Worm (Caenorhabditis elegans) whole organism, mixed stage, embryonic: Measurements from ENCODE around the gene frg-1.

Experiments used
- M03D4.4 ChIP-seq: sonication (generic microtip); optimal IDR thresholded peaks from 2 replicates; lab custom pipeline; 2017; ENCODE audit warnings: mild to moderate bottlenecking, missing genetic modification characterization, missing compliant biosample characterization
- bed-3 ChIP-seq: fragments of 200-800 bp; sonication (Bioruptor generic); optimal IDR thresholded peaks from 3 replicates; lab custom pipeline; 2018; ENCODE audit warnings: mild to moderate bottlenecking, missing genetic modification characterization, moderate library complexity, missing compliant biosample characterization
- blmp-1 ChIP-seq: fragments of 150-350 bp; optimal IDR thresholded peaks from 2 replicates; lab custom pipeline; 2014; ENCODE audit warnings: missing biosample characterization, missing genetic modification characterization
- ceh-39 ChIP-seq: fragments of 150-350 bp; optimal IDR thresholded peaks from 2 replicates; lab custom pipeline; 2014; ENCODE audit warnings: missing biosample characterization, missing genetic modification characterization
- ceh-43 ChIP-seq: fragments of 200-800 bp; sonication (Bioruptor generic); optimal IDR thresholded peaks from 2 replicates; lab custom pipeline; 2018; ENCODE audit warnings: mild to moderate bottlenecking, missing genetic modification characterization, moderate library complexity, missing compliant biosample characterization
- ceh-83 ChIP-seq: fragments of 200-800 bp; sonication (Bioruptor generic); optimal IDR thresholded peaks from 2 replicates; lab custom pipeline; 2018; ENCODE audit warnings: mild to moderate bottlenecking, missing genetic modification characterization, missing compliant biosample characterization
- ces-1 ChIP-seq: fragments of 150-350 bp; optimal IDR thresholded peaks from 2 replicates; lab custom pipeline; 2014; ENCODE audit warnings: missing biosample characterization, missing genetic modification reagents, missing genetic modification characterization
- cnd-1 ChIP-seq: fragments of 200-800 bp; sonication (Bioruptor generic); optimal IDR thresholded peaks from 2 replicates; lab custom pipeline; 2018; ENCODE audit warnings: mild to moderate bottlenecking, missing genetic modification characterization, missing compliant biosample characterization
- elt-1 ChIP-seq: sonication (generic microtip); optimal IDR thresholded peaks from 2 replicates; lab custom pipeline; 2017; ENCODE audit warnings: missing genetic modification characterization, mild to moderate bottlenecking, missing compliant biosample characterization, antibody characterized with exemption, moderate library complexity, borderline replicate concordance; ENCODE audit not compliant: insufficient read depth
- elt-3 ChIP-seq: fragments of 150-350 bp; optimal IDR thresholded peaks from 2 replicates; lab custom pipeline; 2014; ENCODE audit warnings: missing biosample characterization, missing genetic modification characterization
- flh-1 ChIP-seq: fragments of 200-800 bp; sonication (Bioruptor generic); optimal IDR thresholded peaks from 2 replicates; lab custom pipeline; 2018; ENCODE audit warnings: mild to moderate bottlenecking, missing genetic modification characterization, moderate library complexity, missing compliant biosample characterization
- ham-2 ChIP-seq: fragments of 200-800 bp; sonication (Bioruptor generic); optimal IDR thresholded peaks from 2 replicates; lab custom pipeline; 2018; ENCODE audit warnings: mild to moderate bottlenecking, missing genetic modification characterization, missing compliant biosample characterization
- hlh-1 ChIP-seq: fragments of 150-350 bp; optimal IDR thresholded peaks from 2 replicates; lab custom pipeline; 2014; ENCODE audit warnings: missing biosample characterization, missing genetic modification reagents, missing genetic modification characterization
- lin-13 ChIP-seq: fragments of 150-350 bp; optimal IDR thresholded peaks from 2 replicates; lab custom pipeline; 2014; ENCODE audit warnings: missing biosample characterization, missing genetic modification characterization
- lin-32 ChIP-seq: fragments of 200-800 bp; sonication (Bioruptor generic); optimal IDR thresholded peaks from 2 replicates; lab custom pipeline; 2018; ENCODE audit warnings: mild to moderate bottlenecking, missing genetic modification characterization, missing compliant biosample characterization
- lsy-2 ChIP-seq: fragments of 150-350 bp; optimal IDR thresholded peaks from 2 replicates; lab custom pipeline; 2014; ENCODE audit warnings: missing biosample characterization, missing genetic modification characterization
- mab-5 ChIP-seq: fragments of 150-350 bp; optimal IDR thresholded peaks from 2 replicates; lab custom pipeline; 2014; ENCODE audit warnings: missing biosample characterization, missing genetic modification characterization
- mep-1 ChIP-seq: fragments of 150-350 bp; optimal IDR thresholded peaks from 2 replicates; lab custom pipeline; 2017; ENCODE audit warnings: missing biosample characterization, missing genetic modification reagents, missing genetic modification characterization, inconsistent platforms
- mls-2 ChIP-seq: sonication (generic microtip); optimal IDR thresholded peaks from 2 replicates; lab custom pipeline; 2016; ENCODE audit warnings: mild to moderate bottlenecking, missing genetic modification characterization, moderate library complexity, missing compliant biosample characterization
- nhr-2 ChIP-seq: fragments of 150-350 bp; optimal IDR thresholded peaks from 2 replicates; lab custom pipeline; 2014; ENCODE audit warnings: missing biosample characterization, missing genetic modification characterization
- nhr-237 ChIP-seq: fragments of 150-350 bp; optimal IDR thresholded peaks from 2 replicates; lab custom pipeline; 2014; ENCODE audit warnings: missing biosample characterization, missing genetic modification characterization
- nhr-28 ChIP-seq: fragments of 150-350 bp; optimal IDR thresholded peaks from 2 replicates; lab custom pipeline; 2014; ENCODE audit warnings: missing biosample characterization, missing genetic modification characterization
- nhr-76 ChIP-seq: sonication (generic microtip); optimal IDR thresholded peaks from 2 replicates; lab custom pipeline; 2017; ENCODE audit warnings: missing biosample characterization, missing genetic modification characterization
- pha-4 ChIP-seq: fragments of 150-350 bp; optimal IDR thresholded peaks from 2 replicates; lab custom pipeline; 2018; ENCODE audit warnings: missing biosample characterization, missing genetic modification reagents, missing genetic modification characterization
- sem-2 ChIP-seq: fragments of 200-800 bp; sonication (Bioruptor generic); optimal IDR thresholded peaks from 2 replicates; lab custom pipeline; 2018; ENCODE audit warnings: mild to moderate bottlenecking, missing genetic modification characterization, missing compliant biosample characterization
- snpc-4 ChIP-seq: fragments of 150-350 bp; optimal IDR thresholded peaks from 2 replicates; lab custom pipeline; 2014; ENCODE audit warnings: missing biosample characterization, missing genetic modification characterization
- sptf-1 ChIP-seq: sonication (generic microtip); optimal IDR thresholded peaks from 2 replicates; lab custom pipeline; 2017; ENCODE audit warnings: mild to moderate bottlenecking, missing genetic modification characterization, moderate library complexity, missing compliant biosample characterization
- tbx-8 ChIP-seq: fragments of 200-800 bp; sonication (Bioruptor generic); optimal IDR thresholded peaks from 2 replicates; lab custom pipeline; 2018; ENCODE audit warnings: mild to moderate bottlenecking, missing genetic modification characterization, moderate library complexity, missing compliant biosample characterization
- unc-120 ChIP-seq: sonication (generic microtip); optimal IDR thresholded peaks from 2 replicates; lab custom pipeline; 2017; ENCODE audit warnings: missing genetic modification characterization, missing compliant biosample characterization; ENCODE audit not compliant: poor library complexity, severe bottlenecking
- unc-62 ChIP-seq: fragments of 150-350 bp; optimal IDR thresholded peaks from 2 replicates; lab custom pipeline; 2014; ENCODE audit warnings: missing biosample characterization, missing genetic modification reagents, missing genetic modification characterization
- zip-8 ChIP-seq: fragments of 150-350 bp; optimal IDR thresholded peaks from 2 replicates; lab custom pipeline; 2014; ENCODE audit warnings: missing biosample characterization, missing genetic modification characterization
- ztf-11 ChIP-seq: fragments of 150-350 bp; optimal IDR thresholded peaks from 2 replicates; lab custom pipeline; 2014; ENCODE audit warnings: missing biosample characterization, missing genetic modification characterization

Gene frg-1

ce11 chrIII:12978473-12979174 is at the start of gene frg-1, which contains the start of gene ubq-2:
frg-1 (plus strand) TSS chrIII:12979162.
ubq-2 (minus strand) TSS chrIII:12978523.
- TF ChIP-seq hlh-1: peak; percentile 11
- peak; percentile 19 for TF ChIP-seq mep-1 (tag; lab: Kevin White, UChicago)
- TF ChIP-seq flh-1 (GFP tag; lab: Kevin White, UChicago): no peak
- TF ChIP-seq mab-5 (tag; lab: Kevin White, UChicago): no peak
- TF ChIP-seq ces-1 (GFP tag; lab: Kevin White, UChicago): peak; percentile 10
- no peak for TF ChIP-seq snpc-4 (tag; lab: Kevin White, UChicago)
- TF ChIP-seq M03D4.4 (tag; lab: Kevin White, UChicago): no peak
- no peak for TF ChIP-seq elt-1 (tag; lab: Kevin White, UChicago)
- TF ChIP-seq mls-2 (tag; lab: Kevin White, UChicago): peak; percentile 10
- TF ChIP-seq sem-2 (GFP tag; lab: Kevin White, UChicago): no peak
- peak; percentile 71 for TF ChIP-seq nhr-237 (tag; lab: Kevin White, UChicago)
- TF ChIP-seq nhr-28 (tag; lab: Kevin White, UChicago): no peak
- TF ChIP-seq lsy-2: peak; percentile 98
- no peak for TF ChIP-seq blmp-1 (tag; lab: Kevin White, UChicago)
- TF ChIP-seq lin-32: no peak
- peak; percentile 12 for TF ChIP-seq unc-120
- no peak for TF ChIP-seq ztf-11 (tag; lab: Kevin White, UChicago)
- no peak for TF ChIP-seq ceh-39
- no peak for TF ChIP-seq zip-8 (tag; lab: Kevin White, UChicago)
- peak; percentile 76 for TF ChIP-seq lin-13 (tag; lab: Kevin White, UChicago)
- TF ChIP-seq pha-4 (tag; lab: Kevin White, UChicago): peak; percentile 60
- TF ChIP-seq, all 35 proteins: peak for 9

- no peak for TF ChIP-seq ceh-83
- TF ChIP-seq lin-13 (tag; lab: Kevin White, UChicago): no peak
- no peak for TF ChIP-seq ceh-43 (GFP tag; lab: Kevin White, UChicago)
- no peak for TF ChIP-seq sem-2 (GFP tag; lab: Kevin White, UChicago)
- TF ChIP-seq nhr-76 (tag; lab: Kevin White, UChicago): no peak
- no peak for TF ChIP-seq M03D4.4 (tag; lab: Kevin White, UChicago)
- no peak for TF ChIP-seq bed-3
- no peak for TF ChIP-seq blmp-1 (tag; lab: Kevin White, UChicago)
- TF ChIP-seq hlh-1: no peak
- TF ChIP-seq elt-3 (tag; lab: Kevin White, UChicago): no peak
- no peak for TF ChIP-seq pha-4 (tag; lab: Kevin White, UChicago)
- TF ChIP-seq mab-5 (tag; lab: Kevin White, UChicago): no peak
- no peak for TF ChIP-seq nhr-237 (tag; lab: Kevin White, UChicago)
- no peak for TF ChIP-seq lin-32
- no peak for TF ChIP-seq nhr-28 (tag; lab: Kevin White, UChicago)
- TF ChIP-seq sptf-1 (tag; lab: Kevin White, UChicago): no peak
- no peak for TF ChIP-seq unc-120
- TF ChIP-seq mep-1 (tag; lab: Kevin White, UChicago): no peak
- TF ChIP-seq cnd-1 (tag; lab: Kevin White, UChicago): no peak
- TF ChIP-seq ham-2: no peak
- TF ChIP-seq, all 35 proteins: peak for 0
Measured at ce11 chrIII:12929573-12929972, 49.4 kb upstream of the frg-1 start, which contains the start of gene Y37D8A.19. Y37D8A.19 (plus strand) TSS chrIII:12929873.

DNA sequence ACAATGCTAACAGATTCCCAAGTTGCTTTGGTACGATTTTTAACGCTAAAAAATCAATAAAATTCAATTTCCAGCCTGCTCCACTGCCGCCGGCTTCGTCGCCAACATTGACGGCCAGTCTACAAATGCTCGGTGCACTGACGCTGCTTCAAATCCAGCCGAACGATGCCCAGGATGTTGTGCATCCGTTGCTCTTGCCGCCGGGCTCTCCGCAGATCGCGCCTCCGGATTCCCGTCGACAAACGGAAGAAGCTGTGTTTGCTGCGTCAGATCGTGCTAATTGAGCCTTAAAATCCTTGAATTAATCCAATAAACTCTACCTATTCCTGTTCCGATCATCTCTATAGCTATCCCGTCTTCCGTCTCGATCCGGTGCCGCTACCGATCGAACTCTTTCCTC is 47.9 kb upstream of the frg-1 start:
- TF ChIP-seq tbx-8 (GFP tag; lab: Kevin White, UChicago) (no peak), ceh-83 (no peak), snpc-4 (tag; lab: Kevin White, UChicago) (no peak), sem-2 (GFP tag; lab: Kevin White, UChicago) (no peak), ceh-43 (GFP tag; lab: Kevin White, UChicago) (no peak), M03D4.4 (tag; lab: Kevin White, UChicago) (no peak), elt-1 (tag; lab: Kevin White, UChicago) (no peak), nhr-2 (tag; lab: Kevin White, UChicago) (no peak), ztf-11 (tag; lab: Kevin White, UChicago) (no peak), unc-62 (GFP tag; lab: Kevin White, UChicago) (no peak)
